Fruit fly (Drosophila melanogaster): Measurements from ENCODE around the gene mfr.
A peak's percentile ranks its signal among the peaks of the same experiment; 100 is the strongest.

Gene mfr

DNA sequence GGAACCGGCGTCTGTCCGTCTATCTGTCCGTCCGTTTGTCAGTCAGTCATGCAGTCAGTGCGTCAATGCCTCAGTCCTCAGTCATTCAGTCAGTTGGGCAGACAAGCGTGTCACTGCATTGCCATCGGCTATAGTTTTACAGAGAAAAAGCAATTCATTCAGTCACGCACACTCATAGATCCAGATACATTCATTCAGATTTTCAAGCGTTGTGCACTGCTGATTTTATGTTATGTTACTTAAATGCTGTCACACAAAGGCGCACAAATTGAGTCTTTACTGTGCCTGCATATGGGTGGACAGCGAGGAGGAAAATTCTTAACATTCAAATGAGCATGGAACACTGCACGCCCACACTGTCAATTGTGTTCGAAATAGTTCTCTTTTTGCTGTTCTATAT, 47.3 kb downstream of the mfr start:
- no peak for TF ChIP-seq CG32264 (GFP tag; optimal IDR thresholded peaks at IDR 0.05)
- no peak for TF ChIP-seq GATAd (GFP tag; optimal IDR thresholded peaks at IDR 0.05)
- no peak for TF ChIP-seq Vsx2 (GFP tag; optimal IDR thresholded peaks at IDR 0.05; ENCODE audit: partially characterized antibody)
- no peak for TF ChIP-seq foxo (GFP tag; optimal IDR thresholded peaks at IDR 0.05)
- TF ChIP-seq Rel (GFP tag; optimal IDR thresholded peaks at IDR 0.05), result no peak
- no peak for TF ChIP-seq Rel (tag; optimal IDR thresholded peaks at IDR 0.05)

dm6 chr3L:8860746-8861145, 51.7 kb downstream of the mfr start:
- no peak for TF ChIP-seq N (GFP tag; optimal IDR thresholded peaks at IDR 0.05)
- no peak for TF ChIP-seq Sp1 (GFP tag; optimal IDR thresholded peaks at IDR 0.05)
- no peak for TF ChIP-seq Mio (GFP tag; optimal IDR thresholded peaks at IDR 0.05)
- no peak for TF ChIP-seq Abd-B (GFP tag; optimal IDR thresholded peaks at IDR 0.05)

DNA sequence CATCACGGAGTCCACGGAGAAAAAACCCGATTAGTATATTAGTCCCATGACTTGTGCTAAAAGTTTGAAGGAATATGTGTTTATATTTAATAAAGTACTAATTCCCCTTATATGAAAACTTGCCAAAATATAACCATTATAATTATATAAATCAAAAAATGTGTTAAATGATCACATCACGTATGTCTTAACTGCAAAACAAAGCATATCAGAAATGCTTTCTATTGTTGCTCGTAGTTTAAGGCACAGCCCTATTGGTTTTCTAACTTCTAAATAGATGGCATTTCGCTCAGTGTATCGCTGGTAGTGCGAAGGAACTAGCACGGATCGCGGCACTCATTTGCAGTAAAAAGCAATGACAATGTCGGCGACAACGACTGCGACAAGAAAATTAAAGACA, 52.5 kb downstream of the mfr start:
- no peak for TF ChIP-seq brk (GFP tag; optimal IDR thresholded peaks at IDR 0.05)
- no peak for TF ChIP-seq CG9705 (GFP tag; optimal IDR thresholded peaks at IDR 0.05)
- no peak for TF ChIP-seq Mio (GFP tag; optimal IDR thresholded peaks at IDR 0.05)
- no peak for TF ChIP-seq h (GFP tag; optimal IDR thresholded peaks at IDR 0.05)
- no peak for TF ChIP-seq Sp1 (GFP tag; optimal IDR thresholded peaks at IDR 0.05)
- TF ChIP-seq Hnf4 (GFP tag; optimal IDR thresholded peaks at IDR 0.05), result no peak

DNA sequence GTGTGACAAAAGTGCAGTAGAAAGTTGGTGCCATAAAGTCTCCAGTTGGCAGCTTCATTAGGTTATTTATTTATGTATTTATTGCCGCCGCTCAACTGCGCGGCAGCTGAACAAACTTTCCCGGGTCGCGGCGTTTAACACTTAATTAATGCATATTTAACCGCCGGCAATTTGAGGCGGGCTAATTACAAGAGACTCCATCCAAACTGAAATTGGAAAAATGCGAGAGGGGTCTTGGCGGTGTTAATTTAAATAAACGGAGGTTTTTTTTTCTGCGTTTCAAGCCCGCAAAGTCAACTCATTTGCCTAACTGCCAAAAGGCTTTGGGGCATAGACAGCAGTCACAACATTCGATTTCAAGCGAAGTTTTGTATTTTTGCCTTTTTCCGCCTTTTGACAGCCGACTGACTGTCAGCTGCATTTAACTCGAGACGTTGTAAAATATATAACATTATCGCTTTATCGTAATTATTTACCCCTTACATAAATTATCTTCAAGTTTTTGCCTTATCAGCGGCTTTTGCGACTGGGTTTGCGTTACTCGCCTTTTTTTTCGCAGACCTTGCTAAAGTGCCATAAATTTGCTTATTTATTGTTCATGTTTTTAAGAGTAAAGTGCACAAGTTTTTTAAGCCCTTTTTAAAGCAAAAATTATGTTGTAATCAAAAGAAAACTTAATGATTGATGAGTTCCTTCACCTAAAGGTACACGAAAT, 54.7 kb downstream of the mfr start:
- TF ChIP-seq psq (GFP tag; optimal IDR thresholded peaks at IDR 0.05) (no peak), dmrt93B (GFP tag; optimal IDR thresholded peaks at IDR 0.05) (no peak), Dif (GFP tag; optimal IDR thresholded peaks at IDR 0.05; ENCODE audit: partially characterized antibody) (no peak), fru (GFP tag; optimal IDR thresholded peaks at IDR 0.05) (no peak), Hnf4 (GFP tag; optimal IDR thresholded peaks at IDR 0.05) (no peak), sage (GFP tag; optimal IDR thresholded peaks at IDR 0.05) (no peak), rgr (GFP tag; optimal IDR thresholded peaks at IDR 0.05) (no peak), OdsH (GFP tag; optimal IDR thresholded peaks at IDR 0.05) (no peak), lola (GFP tag; optimal IDR thresholded peaks at IDR 0.05) (no peak), GATAd (GFP tag; optimal IDR thresholded peaks at IDR 0.05) (no peak), Myc (optimal IDR thresholded peaks at IDR 0.05) (no peak), Mio (GFP tag; optimal IDR thresholded peaks at IDR 0.05) (no peak), HLH106 (tag; optimal IDR thresholded peaks at IDR 0.05) (no peak)

DNA sequence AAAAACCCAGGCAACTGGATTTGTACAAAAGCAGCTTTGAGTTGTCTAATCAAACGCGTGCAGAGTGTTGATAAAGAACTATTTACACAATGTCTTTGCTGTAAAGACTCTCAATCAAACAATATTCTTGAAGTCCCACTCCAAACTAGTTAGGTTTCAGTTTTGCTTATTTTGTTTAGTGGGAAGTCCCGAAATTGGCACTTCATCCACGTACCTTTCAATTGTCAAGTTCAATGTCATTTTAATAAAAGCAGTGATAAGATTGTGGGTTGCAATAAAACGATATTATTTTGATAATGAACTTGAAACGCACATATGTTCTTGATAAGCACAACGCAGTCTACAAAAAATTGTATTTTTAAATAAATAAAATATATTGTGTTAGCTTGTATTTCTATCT, 55.6 kb downstream of the mfr start:
- TF ChIP-seq usp (GFP tag; optimal IDR thresholded peaks at IDR 0.05), result no peak
- no peak for TF ChIP-seq Rel (GFP tag; optimal IDR thresholded peaks at IDR 0.05)
- TF ChIP-seq Rel (tag; optimal IDR thresholded peaks at IDR 0.05), result peak; percentile 98
